Fruit fly (Drosophila melanogaster): ENCODE results near the gene CG9265.

Gene CG9265

DNA sequence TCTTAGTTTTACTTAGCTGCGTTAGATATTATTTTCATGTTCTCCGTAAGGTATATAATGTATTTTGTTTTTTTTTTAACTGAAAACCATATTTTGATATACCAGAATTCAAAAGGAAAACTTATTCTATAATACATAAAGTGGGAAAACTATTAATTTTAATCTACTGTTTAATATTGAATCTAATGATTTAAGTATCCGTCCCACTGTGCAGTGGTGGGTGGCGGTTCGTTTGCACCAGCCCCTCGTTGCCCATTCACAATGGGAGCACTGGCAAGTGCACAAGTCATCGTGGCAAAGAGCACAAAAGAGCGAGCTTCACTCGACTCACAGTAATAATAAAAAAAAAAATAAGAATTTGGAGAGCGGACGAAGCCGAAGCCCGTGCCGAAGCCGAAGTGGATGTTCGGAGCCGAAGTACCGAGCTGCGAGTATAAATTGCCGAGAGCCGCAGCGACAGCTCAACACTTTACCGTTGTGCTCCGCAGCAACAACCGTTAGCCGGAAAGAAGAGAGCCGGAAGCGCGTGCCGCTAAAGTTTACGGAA lies 25.2 kb upstream of the CG9265 start, which contains the start of gene CG34136 (continued):
- peak; percentile 55; the same call in 1 of the 2 replicates for TF ChIP-seq vvl (GFP tag; IDR thresholded peaks at IDR 0.05)
- TF ChIP-seq CG11723 (GFP tag; optimal IDR thresholded peaks at IDR 0.05), result no peak
- TF ChIP-seq eyg (GFP tag; optimal IDR thresholded peaks at IDR 0.05), result no peak
- TF ChIP-seq CG17829 (tag; optimal IDR thresholded peaks at IDR 0.05), result peak; percentile 24
- TF ChIP-seq chif (GFP tag; optimal IDR thresholded peaks at IDR 0.05), result no peak
- TF ChIP-seq Drgx (GFP tag; IDR thresholded peaks at IDR 0.05), result peak; percentile 77
- peak; percentile 15 for TF ChIP-seq CG8388 (GFP tag; optimal IDR thresholded peaks at IDR 0.05)
- TF ChIP-seq D19B (GFP tag; optimal IDR thresholded peaks at IDR 0.05), result no peak
- no peak for TF ChIP-seq CG17385 (GFP tag; optimal IDR thresholded peaks at IDR 0.05)
- TF ChIP-seq usp (GFP tag; optimal IDR thresholded peaks at IDR 0.05), result no peak
- no peak for TF ChIP-seq CG9609 (GFP tag; optimal IDR thresholded peaks at IDR 0.05)
- TF ChIP-seq chinmo (GFP tag; IDR thresholded peaks at IDR 0.05; ENCODE audit: partially characterized antibody), result peak; percentile 91
- no peak for TF ChIP-seq BEAF-32 (GFP tag; optimal IDR thresholded peaks at IDR 0.05)
- no peak for TF ChIP-seq dysf (GFP tag; IDR thresholded peaks at IDR 0.05)
- TF ChIP-seq CG12155 (GFP tag; optimal IDR thresholded peaks at IDR 0.05), result peak; percentile 22
- TF ChIP-seq CG9932 (GFP tag; IDR thresholded peaks at IDR 0.05), result no peak
- no peak for TF ChIP-seq Spps (tag; optimal IDR thresholded peaks at IDR 0.05)
- no peak for TF ChIP-seq CG4282 (GFP tag; optimal IDR thresholded peaks at IDR 0.05)
- TF ChIP-seq CG17802 (tag; optimal IDR thresholded peaks at IDR 0.05), result no peak
- TF ChIP-seq CG11560 (tag; IDR thresholded peaks at IDR 0.05), result no peak
- no peak for TF ChIP-seq Dip3 (GFP tag; optimal IDR thresholded peaks at IDR 0.05)
- no peak for TF ChIP-seq CG17186 (GFP tag; optimal IDR thresholded peaks at IDR 0.05)
- TF ChIP-seq slp2 (GFP tag; optimal IDR thresholded peaks at IDR 0.05), result no peak
- TF ChIP-seq ssp (GFP tag; IDR thresholded peaks at IDR 0.05), result no peak
- no peak for TF ChIP-seq cad (GFP tag; optimal IDR thresholded peaks at IDR 0.05)
- no peak for TF ChIP-seq CG11504 (tag; optimal IDR thresholded peaks at IDR 0.05)
- TF ChIP-seq sob (GFP tag; IDR thresholded peaks at IDR 0.05), result peak; percentile 46; the same call in 1 of the 2 replicates
- no peak for TF ChIP-seq CG12236 (GFP tag; optimal IDR thresholded peaks at IDR 0.05)
- peak; percentile 42 for TF ChIP-seq az2 (GFP tag; optimal IDR thresholded peaks at IDR 0.05)
- no peak for TF ChIP-seq ATbp (GFP tag; optimal IDR thresholded peaks at IDR 0.05)
- TF ChIP-seq Lpt (GFP tag; optimal IDR thresholded peaks at IDR 0.05), result no peak
- no peak for TF ChIP-seq p53 (GFP tag; optimal IDR thresholded peaks at IDR 0.05)
- TF ChIP-seq CG32767 (GFP tag; IDR thresholded peaks at IDR 0.05), result no peak
- no peak for TF ChIP-seq Awh (GFP tag; IDR thresholded peaks at IDR 0.05)
- no peak for TF ChIP-seq Sry-β (GFP tag; optimal IDR thresholded peaks at IDR 0.05)
- TF ChIP-seq knrl (GFP tag; IDR thresholded peaks at IDR 0.05; ENCODE audit: partially characterized antibody), result no peak
- TF ChIP-seq lov (optimal IDR thresholded peaks at IDR 0.05), result no peak
- TF ChIP-seq lov (GFP tag; IDR thresholded peaks at IDR 0.05), result 0 out of 3 replicates have a peak, but pooled peaks have one; percentile 9
- peak; percentile 29; the same call in 1 of the 3 replicates for TF ChIP-seq ci (GFP tag; IDR thresholded peaks at IDR 0.05)
- TF ChIP-seq salm (tag; optimal IDR thresholded peaks at IDR 0.05), result no peak
- peak; percentile 14 for TF ChIP-seq CG12104 (GFP tag; optimal IDR thresholded peaks at IDR 0.05)
- TF ChIP-seq rib (GFP tag; IDR thresholded peaks at IDR 0.05), result no peak
- no peak for TF ChIP-seq onecut (GFP tag; IDR thresholded peaks at IDR 0.05)
- no peak for TF ChIP-seq toy (GFP tag; IDR thresholded peaks at IDR 0.05)
- TF ChIP-seq dmrt11E (tag; optimal IDR thresholded peaks at IDR 0.05), result no peak
- no peak for TF ChIP-seq CG13123 (GFP tag; optimal IDR thresholded peaks at IDR 0.05)
- no peak for TF ChIP-seq CG13296 (GFP tag; optimal IDR thresholded peaks at IDR 0.05)
- TF ChIP-seq eve (GFP tag; optimal IDR thresholded peaks at IDR 0.05), result no peak
- no peak for TF ChIP-seq Mrtf (GFP tag; IDR thresholded peaks at IDR 0.05)
- no peak for TF ChIP-seq lilli (GFP tag; optimal IDR thresholded peaks at IDR 0.05)
- TF ChIP-seq CG18599 (GFP tag; optimal IDR thresholded peaks at IDR 0.05), result no peak
- TF ChIP-seq Oli (tag; optimal IDR thresholded peaks at IDR 0.05), result peak; percentile 61

Measured in whole organism, embryonic.